5 fruit fly cellular contexts compared by ENCODE assay signal in genomic region chrX:5311838-5312339, dm6.
TF ChIP-seq lines count a peak whose summit lies in the region.

Gene TrxT, minus strand, starts transcription at chrX:5311888.
Gene dhd, plus strand, starts transcription at chrX:5312171.

- no peak for TF ChIP-seq CTCF in whole organism, embryonic (GFP tag; optimal IDR thresholded peaks at IDR 0.05; lab: Kevin White, UChicago)

TF ChIP-seq in whole organism, adult, 20 proteins besides CTCF, POLR2A, EP300 and RAD21 (continues in another document):
- TF ChIP-seq CG12768 (GFP tag; optimal IDR thresholded peaks at IDR 0.05; lab: Kevin White, UChicago): no peak
- no peak for TF ChIP-seq CG33017 (tag; optimal IDR thresholded peaks at IDR 0.05; lab: Kevin White, UChicago)
- no peak for TF ChIP-seq cic (GFP tag; optimal IDR thresholded peaks at IDR 0.05; lab: Kevin White, UChicago)
- TF ChIP-seq ovo (GFP tag; optimal IDR thresholded peaks at IDR 0.05; lab: Kevin White, UChicago): peak; percentile 38
- peak; percentile 81 for TF ChIP-seq pad (GFP tag; optimal IDR thresholded peaks at IDR 0.05; lab: Kevin White, UChicago)
- TF ChIP-seq Mnt (GFP tag; optimal IDR thresholded peaks at IDR 0.05; lab: Kevin White, UChicago): peak; percentile 44
- TF ChIP-seq Clk (GFP tag; optimal IDR thresholded peaks at IDR 0.05; lab: Kevin White, UChicago): no peak
- no peak for TF ChIP-seq tj (GFP tag; optimal IDR thresholded peaks at IDR 0.05; lab: Kevin White, UChicago)
- no peak for TF ChIP-seq cnc (optimal IDR thresholded peaks at IDR 0.05; lab: Kevin White, UChicago)
- no peak for TF ChIP-seq CG5204 (GFP tag; optimal IDR thresholded peaks at IDR 0.05; lab: Kevin White, UChicago)
- no peak for TF ChIP-seq toe (GFP tag; optimal IDR thresholded peaks at IDR 0.05; lab: Kevin White, UChicago)
- no peak for TF ChIP-seq Crg-1 (GFP tag; optimal IDR thresholded peaks at IDR 0.05; lab: Kevin White, UChicago)
- no peak for TF ChIP-seq Hr96 (GFP tag; optimal IDR thresholded peaks at IDR 0.05; lab: Kevin White, UChicago)
- TF ChIP-seq CG7101 (tag; optimal IDR thresholded peaks at IDR 0.05; lab: Kevin White, UChicago): peak; percentile 43
- TF ChIP-seq bab1 (GFP tag; optimal IDR thresholded peaks at IDR 0.05; lab: Kevin White, UChicago): peak; percentile 9
- TF ChIP-seq CG1620 (GFP tag; optimal IDR thresholded peaks at IDR 0.05; lab: Kevin White, UChicago): peak; percentile 2
- TF ChIP-seq CG14711 (tag; optimal IDR thresholded peaks at IDR 0.05; lab: Kevin White, UChicago): peak; percentile 85
- no peak for TF ChIP-seq CG7045 (GFP tag; optimal IDR thresholded peaks at IDR 0.05; lab: Kevin White, UChicago)
- TF ChIP-seq kay (GFP tag; lab: Kevin White, UChicago; ENCODE audit: borderline replicate concordance): no peak

TF ChIP-seq in whole organism, embryonic, 481 proteins besides CTCF, POLR2A, EP300 and RAD21 (continues in another document):
- TF ChIP-seq Myb (GFP tag; optimal IDR thresholded peaks at IDR 0.05; lab: Kevin White, UChicago) (peak; percentile 67), dimm (GFP tag; IDR thresholded peaks at IDR 0.05; lab: Robert Waterston, UW) (no peak), mam (GFP tag; optimal IDR thresholded peaks at IDR 0.05; lab: Kevin White, UChicago) (peak; percentile 22), ci (GFP tag; IDR thresholded peaks at IDR 0.05; lab: Robert Waterston, UW) (peak; percentile 64; the same call in 2 of the 3 replicates), CG33213 (GFP tag; optimal IDR thresholded peaks at IDR 0.05; lab: Kevin White, UChicago) (peak; percentile 74), bcd (GFP tag; optimal IDR thresholded peaks at IDR 0.05; lab: Kevin White, UChicago) (peak; percentile 51), tin (GFP tag; optimal IDR thresholded peaks at IDR 0.05; lab: Kevin White, UChicago) (no peak), Hr39 (optimal IDR thresholded peaks at IDR 0.05; lab: Kevin White, UChicago) (no peak), CG3847 (GFP tag; IDR thresholded peaks at IDR 0.05; lab: Robert Waterston, UW) (peak; percentile 50; the same call in 1 of the 2 replicates), Lhr (GFP tag; optimal IDR thresholded peaks at IDR 0.05; lab: Kevin White, UChicago) (peak; percentile 50), slou (GFP tag; optimal IDR thresholded peaks at IDR 0.05; lab: Kevin White, UChicago) (no peak), fd3F (GFP tag; optimal IDR thresholded peaks at IDR 0.05; lab: Kevin White, UChicago) (no peak), bbx (GFP tag; IDR thresholded peaks at IDR 0.05; lab: Robert Waterston, UW; ENCODE audit: partially characterized antibody) (peak; percentile 66), Doc3 (GFP tag; IDR thresholded peaks at IDR 0.05; lab: Robert Waterston, UW; ENCODE audit: partially characterized antibody) (peak; percentile 42; the same call in 1 of the 3 replicates), pnt (GFP tag; optimal IDR thresholded peaks at IDR 0.05; lab: Kevin White, UChicago) (no peak), al (GFP tag; IDR thresholded peaks at IDR 0.05; lab: Robert Waterston, UW) (no peak), CG15514 (GFP tag; optimal IDR thresholded peaks at IDR 0.05; lab: Kevin White, UChicago) (peak; percentile 62), Mes4 (GFP tag; optimal IDR thresholded peaks at IDR 0.05; lab: Kevin White, UChicago) (no peak)

TF ChIP-seq in whole organism, prepupa, 60 proteins besides CTCF, POLR2A, EP300 and RAD21 (continues in another document):
- TF ChIP-seq fkh (GFP tag; optimal IDR thresholded peaks at IDR 0.05; lab: Kevin White, UChicago) (no peak), CG6163 (GFP tag; IDR thresholded peaks at IDR 0.05; lab: Robert Waterston, UW) (peak; percentile 67), Eip78C (GFP tag; lab: Kevin White, UChicago) (peak; percentile 48), CG6792 (GFP tag; optimal IDR thresholded peaks at IDR 0.05; lab: Kevin White, UChicago) (peak; percentile 10), CG8632 (GFP tag; optimal IDR thresholded peaks at IDR 0.05; lab: Kevin White, UChicago) (no peak), pdm3 (GFP tag; optimal IDR thresholded peaks at IDR 0.05; lab: Kevin White, UChicago) (no peak), CG1621 (tag; optimal IDR thresholded peaks at IDR 0.05; lab: Kevin White, UChicago) (peak; percentile 50), cyc (GFP tag; optimal IDR thresholded peaks at IDR 0.05; lab: Kevin White, UChicago) (peak; percentile 22), dsx (GFP tag; optimal IDR thresholded peaks at IDR 0.05; lab: Kevin White, UChicago; ENCODE audit: poor library complexity, severe bottlenecking) (no peak), CG6276 (GFP tag; optimal IDR thresholded peaks at IDR 0.05; lab: Kevin White, UChicago) (no peak), salr (GFP tag; optimal IDR thresholded peaks at IDR 0.05; lab: Kevin White, UChicago) (peak in 1 of 2 experiments; percentile 29), svp (GFP tag; lab: Kevin White, UChicago) (no peak), CG16779 (tag; optimal IDR thresholded peaks at IDR 0.05; lab: Kevin White, UChicago) (no peak), eg (GFP tag; IDR thresholded peaks at IDR 0.05; lab: Robert Waterston, UW) (peak; percentile 77), CG6854 (GFP tag; optimal IDR thresholded peaks at IDR 0.05; lab: Kevin White, UChicago) (peak; percentile 13), fd59A (GFP tag; optimal IDR thresholded peaks at IDR 0.05; lab: Kevin White, UChicago) (peak; percentile 12), spab (GFP tag; optimal IDR thresholded peaks at IDR 0.05; lab: Kevin White, UChicago) (no peak), esn (GFP tag; optimal IDR thresholded peaks at IDR 0.05; lab: Kevin White, UChicago) (peak; percentile 29), CG3032 (tag; optimal IDR thresholded peaks at IDR 0.05; lab: Kevin White, UChicago) (peak; percentile 95), CG8119 (GFP tag; IDR thresholded peaks at IDR 0.05; lab: Robert Waterston, UW) (peak; percentile 36; the same call in 1 of the 3 replicates)

TF ChIP-seq in whole organism, pupa, 21 proteins besides CTCF, POLR2A, EP300 and RAD21:
- TF ChIP-seq gl (tag; optimal IDR thresholded peaks at IDR 0.05; lab: Kevin White, UChicago) (peak; percentile 34), EcR (GFP tag; optimal IDR thresholded peaks at IDR 0.05; lab: Kevin White, UChicago) (no peak), Pif1B (GFP tag; optimal IDR thresholded peaks at IDR 0.05; lab: Kevin White, UChicago) (no peak), CG8159 (tag; optimal IDR thresholded peaks at IDR 0.05; lab: Kevin White, UChicago) (peak; percentile 46), CG4496 (GFP tag; IDR thresholded peaks at IDR 0.05; lab: Robert Waterston, UW) (peak; percentile 88), rn (GFP tag; IDR thresholded peaks at IDR 0.05; lab: Robert Waterston, UW) (no peak), CG15710 (tag; optimal IDR thresholded peaks at IDR 0.05; lab: Kevin White, UChicago) (peak; percentile 21), CG12605 (GFP tag; IDR thresholded peaks at IDR 0.05; lab: Robert Waterston, UW) (no peak), Ets98B (GFP tag; IDR thresholded peaks at IDR 0.05; lab: Robert Waterston, UW) (peak; percentile 63), Pif1A (GFP tag; optimal IDR thresholded peaks at IDR 0.05; lab: Kevin White, UChicago) (no peak), fd96Ca (GFP tag; IDR thresholded peaks at IDR 0.05; lab: Robert Waterston, UW) (peak; percentile 69), Snoo (tag; optimal IDR thresholded peaks at IDR 0.05; lab: Kevin White, UChicago) (no peak), CG9948 (tag; optimal IDR thresholded peaks at IDR 0.05; lab: Kevin White, UChicago) (no peak), CG17806 (tag; optimal IDR thresholded peaks at IDR 0.05; lab: Kevin White, UChicago) (no peak), D1 (tag; optimal IDR thresholded peaks at IDR 0.05; lab: Kevin White, UChicago) (no peak), CG10348 (GFP tag; IDR thresholded peaks at IDR 0.05; lab: Robert Waterston, UW) (no peak), CG8301 (tag; optimal IDR thresholded peaks at IDR 0.05; lab: Kevin White, UChicago) (no peak), CG13204 (GFP tag; optimal IDR thresholded peaks at IDR 0.05; lab: Kevin White, UChicago) (no peak), CG34367 (tag; optimal IDR thresholded peaks at IDR 0.05; lab: Kevin White, UChicago) (peak; percentile 40), CG32121 (GFP tag; IDR thresholded peaks at IDR 0.05; lab: Robert Waterston, UW) (peak; percentile 49; the same call in 1 of the 2 replicates), CG14655 (GFP tag; optimal IDR thresholded peaks at IDR 0.05; lab: Kevin White, UChicago) (no peak)

TF ChIP-seq in whole organism, wandering third instar larva, 38 proteins besides CTCF, POLR2A, EP300 and RAD21:
- peak; percentile 29 for TF ChIP-seq dmrt93B (GFP tag; optimal IDR thresholded peaks at IDR 0.05; lab: Kevin White, UChicago)
- no peak for TF ChIP-seq fru (GFP tag; optimal IDR thresholded peaks at IDR 0.05; lab: Kevin White, UChicago)
- no peak for TF ChIP-seq woc (GFP tag; optimal IDR thresholded peaks at IDR 0.05; lab: Kevin White, UChicago)
- peak; percentile 32 for TF ChIP-seq Myc (optimal IDR thresholded peaks at IDR 0.05; lab: Kevin White, UChicago)
- TF ChIP-seq Hnf4 (GFP tag; optimal IDR thresholded peaks at IDR 0.05; lab: Kevin White, UChicago): no peak
- TF ChIP-seq psq (GFP tag; optimal IDR thresholded peaks at IDR 0.05; lab: Kevin White, UChicago): no peak
- peak; percentile 35 for TF ChIP-seq HLH106 (tag; optimal IDR thresholded peaks at IDR 0.05; lab: Kevin White, UChicago)
- peak; percentile 34 for TF ChIP-seq Sp1 (GFP tag; optimal IDR thresholded peaks at IDR 0.05; lab: Kevin White, UChicago)
- peak; percentile 43 for TF ChIP-seq Hr83 (GFP tag; optimal IDR thresholded peaks at IDR 0.05; lab: Kevin White, UChicago; ENCODE audit: poor library complexity, severe bottlenecking)
TF ChIP-seq in whole organism, wandering third instar larva: peak in this region for 5.
